Worm (Caenorhabditis elegans) whole organism, L1 larva: ENCODE measurements around the gene F35A5.1.

ENCODE experiments used
- C04F5.9 ChIP-seq: sonication (generic microtip); optimal IDR thresholded peaks from 2 replicates; lab custom pipeline; 2016; ENCODE audit warnings: missing genetic modification characterization, missing compliant biosample characterization
- Y116A8C.19 ChIP-seq: sonication (generic microtip); optimal IDR thresholded peaks from 2 replicates; lab custom pipeline; 2016; ENCODE audit warnings: missing compliant biosample characterization, missing genetic modification characterization, borderline replicate concordance
- lin-15B ChIP-seq: fragments of 150-350 bp; sonication (generic microtip); optimal IDR thresholded peaks from 3 replicates; lab custom pipeline; 2014; ENCODE audit warnings: missing biosample characterization, missing genetic modification characterization
- mdl-1 ChIP-seq, 2 experiments: fragments of 150-350 bp; optimal IDR thresholded peaks; 2 replicates each; lab custom pipeline; 2014 to 2017; ENCODE audit warnings: missing biosample characterization in 2 of 2, missing genetic modification characterization in 2 of 2, inconsistent platforms in 1 of 2
- nhr-47 ChIP-seq: sonication (generic microtip); optimal IDR thresholded peaks from 2 replicates; lab custom pipeline; 2016; ENCODE audit warnings: mild to moderate bottlenecking, missing genetic modification characterization, moderate library complexity, missing compliant biosample characterization
- nhr-71 ChIP-seq: sonication (generic microtip); optimal IDR thresholded peaks from 2 replicates; lab custom pipeline; 2016; ENCODE audit warnings: mild to moderate bottlenecking, missing genetic modification characterization, moderate library complexity, missing compliant biosample characterization
- nhr-76 ChIP-seq: sonication (generic microtip); optimal IDR thresholded peaks from 2 replicates; lab custom pipeline; 2017; ENCODE audit warnings: missing biosample characterization, missing genetic modification characterization
- rnt-1 ChIP-seq: sonication (generic microtip); optimal IDR thresholded peaks from 2 replicates; lab custom pipeline; 2016; ENCODE audit warnings: mild to moderate bottlenecking, missing genetic modification characterization, moderate library complexity, missing compliant biosample characterization
- snpc-4 ChIP-seq: fragments of 150-350 bp; optimal IDR thresholded peaks from 2 replicates; lab custom pipeline; 2014; ENCODE audit warnings: missing biosample characterization, missing genetic modification characterization

DNA sequence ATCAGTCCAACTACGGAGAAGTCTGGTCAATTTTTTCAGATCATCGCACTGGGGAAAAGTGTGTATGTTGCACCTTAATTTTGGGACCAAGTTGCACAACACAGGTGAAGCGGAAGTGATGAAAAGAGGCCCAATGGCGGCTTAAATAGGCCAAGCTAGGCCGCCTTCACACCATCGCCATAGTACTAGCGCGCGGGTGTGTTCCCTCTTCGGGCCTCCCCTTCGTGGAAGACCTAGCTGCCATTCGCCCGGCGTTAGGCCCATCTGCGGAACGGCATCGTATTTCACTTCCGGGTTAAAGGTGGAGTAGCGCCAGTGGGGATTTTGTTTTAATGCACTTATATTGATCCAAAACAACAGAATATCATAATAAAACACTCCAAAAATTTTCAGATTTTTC is 47.4 kb upstream of the F35A5.1 start:
- no peak for TF ChIP-seq Y116A8C.19 (tag; lab: Kevin White, UChicago)
- no peak for TF ChIP-seq snpc-4 (tag; lab: Kevin White, UChicago)
- no peak for TF ChIP-seq rnt-1 (tag; lab: Kevin White, UChicago)
- no peak for TF ChIP-seq lin-15B (tag; lab: Kevin White, UChicago)
- no peak for TF ChIP-seq mdl-1 (tag; optimal IDR thresholded peaks at IDR 0.05; lab: Kevin White, UChicago)
- no peak for TF ChIP-seq C04F5.9 (tag; lab: Kevin White, UChicago)
- no peak for TF ChIP-seq nhr-47
- TF ChIP-seq nhr-71 (tag; lab: Kevin White, UChicago): no peak
- no peak for TF ChIP-seq nhr-76 (tag; lab: Kevin White, UChicago)
